Fruit fly (Drosophila melanogaster) whole organism, embryonic: ENCODE data around the gene Iyd.
A peak's percentile ranks its signal among the peaks of the same experiment; 100 is the strongest.

ENCODE experiments used
- Ada2b ChIP-seq: fragments of 200-800 bp; sonication (Bioruptor generic); IDR thresholded peaks from 2 replicates; pipeline ENCODE4 v1.3.6; 2022; ENCODE audit warnings: missing biosample characterization, missing genetic modification characterization
- Adf1 ChIP-seq: fragments of 200-800 bp; sonication (Bioruptor generic); IDR thresholded peaks from 2 replicates; pipeline ENCODE4 v1.3.6; 2022; ENCODE audit warnings: missing biosample characterization, missing genetic modification characterization
- Asciz ChIP-seq: fragments of 200-800 bp; sonication (Bioruptor generic); optimal IDR thresholded peaks from 2 replicates; lab custom pipeline; 2017; ENCODE audit warnings: missing biosample characterization, mild to moderate bottlenecking, missing genetic modification characterization, missing genetic modification reagents
- Atf6 ChIP-seq: fragments of 200-800 bp; sonication (Bioruptor generic); IDR thresholded peaks from 2 replicates; pipeline ENCODE4 v1.3.6; 2022; ENCODE audit warnings: missing biosample characterization, missing genetic modification characterization
- Awh ChIP-seq: fragments of 200-800 bp; sonication (Bioruptor generic); IDR thresholded peaks from 2 replicates; pipeline ENCODE4, ENCODE4 v1.3.6; 2022; ENCODE audit warnings: missing biosample characterization, missing genetic modification characterization
- CG11456 ChIP-seq: fragments of 200-800 bp; sonication (Bioruptor generic); IDR thresholded peaks from 3 replicates; pipeline ENCODE4 v1.3.6; 2022; ENCODE audit warnings: missing biosample characterization, missing genetic modification characterization
- CG14050 ChIP-seq: fragments of 200-800 bp; sonication (Bioruptor generic); IDR thresholded peaks from 3 replicates; pipeline ENCODE4 v1.3.6; 2022; ENCODE audit warnings: missing biosample characterization, missing genetic modification characterization
- CG14667 ChIP-seq: fragments of 200-800 bp; sonication (Bioruptor generic); IDR thresholded peaks from 2 replicates; pipeline ENCODE4 v1.3.6; 2022; ENCODE audit warnings: missing biosample characterization, missing genetic modification characterization
- CG15479 ChIP-seq: fragments of 200-800 bp; sonication (Bioruptor generic); optimal IDR thresholded peaks from 3 replicates; lab custom pipeline; 2019; ENCODE audit warnings: missing biosample characterization, mild to moderate bottlenecking, missing genetic modification characterization, moderate library complexity
- CG17802 ChIP-seq: fragments of 200-800 bp; sonication (Bioruptor generic); optimal IDR thresholded peaks from 2 replicates; lab custom pipeline; 2018; ENCODE audit warnings: missing biosample characterization, mild to moderate bottlenecking, missing genetic modification characterization, moderate library complexity
- CG17912 ChIP-seq: fragments of 200-800 bp; sonication (Bioruptor generic); optimal IDR thresholded peaks from 2 replicates; lab custom pipeline; 2018; ENCODE audit warnings: missing biosample characterization, mild to moderate bottlenecking, missing genetic modification characterization
- CG18476 ChIP-seq: fragments of 200-800 bp; sonication (Bioruptor generic); optimal IDR thresholded peaks from 2 replicates; lab custom pipeline; 2016; ENCODE audit warnings: missing biosample characterization, mild to moderate bottlenecking, missing genetic modification characterization
- CG2875 ChIP-seq: fragments of 200-800 bp; sonication (Bioruptor generic); optimal IDR thresholded peaks from 2 replicates; lab custom pipeline; 2017; ENCODE audit warnings: missing biosample characterization, mild to moderate bottlenecking, missing genetic modification characterization, missing genetic modification reagents
- CG3065 ChIP-seq: fragments of 200-800 bp; sonication (Bioruptor generic); optimal IDR thresholded peaks from 2 replicates; lab custom pipeline; 2016; ENCODE audit warnings: missing biosample characterization, missing genetic modification characterization
- CG31441 ChIP-seq: fragments of 200-800 bp; sonication (Bioruptor generic); IDR thresholded peaks from 2 replicates; pipeline ENCODE4 v1.3.6; 2022; ENCODE audit warnings: missing biosample characterization, missing genetic modification characterization
- CG6254 ChIP-seq: fragments of 200-800 bp; sonication (Bioruptor generic); optimal IDR thresholded peaks from 3 replicates; lab custom pipeline; 2017; ENCODE audit warnings: mild to moderate bottlenecking, missing biosample characterization, missing genetic modification reagents, missing genetic modification characterization
- CG6683 ChIP-seq: fragments of 200-800 bp; sonication (Bioruptor generic); optimal IDR thresholded peaks from 2 replicates; lab custom pipeline; 2017; ENCODE audit warnings: missing biosample characterization, mild to moderate bottlenecking, missing genetic modification characterization, missing genetic modification reagents
- CG6689 ChIP-seq: fragments of 200-800 bp; sonication (Bioruptor generic); IDR thresholded peaks from 2 replicates; pipeline ENCODE4 v1.3.6; 2022; ENCODE audit warnings: missing biosample characterization, missing genetic modification characterization
- CG7556 ChIP-seq: fragments of 200-800 bp; sonication (Bioruptor generic); optimal IDR thresholded peaks from 2 replicates; lab custom pipeline; 2017; ENCODE audit warnings: missing biosample characterization, mild to moderate bottlenecking, missing genetic modification characterization
- CG7786 ChIP-seq: fragments of 200-800 bp; sonication (Bioruptor generic); optimal IDR thresholded peaks from 2 replicates; lab custom pipeline; 2016; ENCODE audit warnings: missing biosample characterization, missing genetic modification characterization
- CG9609 ChIP-seq: fragments of 200-800 bp; sonication (Bioruptor generic); optimal IDR thresholded peaks from 3 replicates; lab custom pipeline; 2016; ENCODE audit warnings: missing biosample characterization, missing genetic modification characterization
- CG9876 ChIP-seq: fragments of 200-800 bp; sonication (Bioruptor generic); optimal IDR thresholded peaks from 2 replicates; lab custom pipeline; 2016; ENCODE audit warnings: missing biosample characterization, missing genetic modification characterization
- Dad ChIP-seq: fragments of 200-800 bp; sonication (Bioruptor generic); optimal IDR thresholded peaks from 3 replicates; lab custom pipeline; 2016; ENCODE audit warnings: missing biosample characterization, missing genetic modification characterization
- Dp ChIP-seq: fragments of 200-800 bp; sonication (Bioruptor generic); optimal IDR thresholded peaks from 2 replicates; lab custom pipeline; 2018; ENCODE audit warnings: missing biosample characterization, mild to moderate bottlenecking, missing genetic modification characterization, moderate library complexity
- HLH54F ChIP-seq: fragments of 200-800 bp; sonication (Bioruptor generic); optimal IDR thresholded peaks from 3 replicates; lab custom pipeline; 2016; ENCODE audit warnings: missing biosample characterization, missing genetic modification characterization
- Hey ChIP-seq: fragments of 200-800 bp; sonication (Bioruptor generic); optimal IDR thresholded peaks from 3 replicates; lab custom pipeline; 2018; ENCODE audit warnings: missing biosample characterization, mild to moderate bottlenecking, missing genetic modification characterization
- MTF-1 ChIP-seq: fragments of 200-800 bp; sonication (Bioruptor generic); optimal IDR thresholded peaks from 2 replicates; lab custom pipeline; 2018; ENCODE audit warnings: missing biosample characterization, mild to moderate bottlenecking, missing genetic modification characterization, borderline replicate concordance
- Max ChIP-seq: fragments of 200-800 bp; sonication (Bioruptor generic); optimal IDR thresholded peaks from 2 replicates; lab custom pipeline; 2016; ENCODE audit warnings: missing biosample characterization, mild to moderate bottlenecking, missing genetic modification characterization
- Meics ChIP-seq: fragments of 200-800 bp; sonication (Bioruptor generic); optimal IDR thresholded peaks from 2 replicates; lab custom pipeline; 2017; ENCODE audit warnings: missing biosample characterization, mild to moderate bottlenecking, missing genetic modification characterization
- Optix ChIP-seq: fragments of 200-800 bp; sonication (Bioruptor generic); IDR thresholded peaks from 3 replicates; pipeline ENCODE4 v1.3.6; 2022; ENCODE audit warnings: missing biosample characterization, missing genetic modification characterization
- PHDP ChIP-seq: fragments of 200-800 bp; sonication (Bioruptor generic); optimal IDR thresholded peaks from 3 replicates; lab custom pipeline; 2018; ENCODE audit warnings: missing biosample characterization, mild to moderate bottlenecking, missing genetic modification characterization, moderate library complexity
- Six4 ChIP-seq: fragments of 200-800 bp; sonication (Bioruptor generic); optimal IDR thresholded peaks from 2 replicates; lab custom pipeline; 2016; ENCODE audit warnings: missing biosample characterization, missing genetic modification characterization
- Sox102F ChIP-seq: fragments of 200-800 bp; sonication (Bioruptor generic); optimal IDR thresholded peaks from 2 replicates; lab custom pipeline; 2018; ENCODE audit warnings: missing biosample characterization, mild to moderate bottlenecking, missing genetic modification characterization, moderate library complexity
- ara ChIP-seq: fragments of 200-800 bp; sonication (Bioruptor generic); IDR thresholded peaks from 2 replicates; pipeline ENCODE4 v1.3.6; 2022; ENCODE audit warnings: missing biosample characterization, missing genetic modification characterization
- az2 ChIP-seq: fragments of 200-800 bp; sonication (Bioruptor generic); optimal IDR thresholded peaks from 3 replicates; lab custom pipeline; 2016; ENCODE audit warnings: missing biosample characterization, missing genetic modification characterization
- bcd ChIP-seq: fragments of 200-800 bp; sonication (Bioruptor generic); optimal IDR thresholded peaks from 2 replicates; lab custom pipeline; 2017; ENCODE audit warnings: missing biosample characterization, mild to moderate bottlenecking, missing genetic modification characterization
- bowl ChIP-seq: fragments of 200-800 bp; sonication (Bioruptor generic); IDR thresholded peaks from 2 replicates; pipeline ENCODE4 v1.3.6; 2022; ENCODE audit warnings: missing biosample characterization, missing genetic modification characterization
- caup ChIP-seq: fragments of 200-800 bp; sonication (Bioruptor generic); optimal IDR thresholded peaks from 3 replicates; lab custom pipeline; 2017; ENCODE audit warnings: missing biosample characterization, mild to moderate bottlenecking, missing genetic modification characterization, moderate library complexity; ENCODE audit not compliant: severe bottlenecking
- fru ChIP-seq: fragments of >200 bp; optimal IDR thresholded peaks from 2 replicates; lab custom pipeline; 2017
- fu2 ChIP-seq: fragments of 200-800 bp; sonication (Bioruptor generic); optimal IDR thresholded peaks from 2 replicates; lab custom pipeline; 2016; ENCODE audit warnings: missing biosample characterization, missing genetic modification characterization
- hb ChIP-seq: fragments of 200-800 bp; sonication (Bioruptor generic); IDR thresholded peaks from 3 replicates; pipeline ENCODE4 v1.3.6; 2022; ENCODE audit warnings: missing biosample characterization, missing genetic modification characterization; ENCODE audit not compliant: partially characterized antibody
- jigr1 ChIP-seq: fragments of 200-800 bp; sonication (Bioruptor generic); IDR thresholded peaks from 3 replicates; pipeline ENCODE4 v1.3.6; 2022; ENCODE audit warnings: missing biosample characterization, missing genetic modification characterization
- lmd ChIP-seq: fragments of 200-800 bp; sonication (Bioruptor generic); IDR thresholded peaks from 2 replicates; pipeline ENCODE4 v1.3.6; 2022; ENCODE audit warnings: missing biosample characterization, missing genetic modification characterization
- mirr ChIP-seq: fragments of 200-800 bp; sonication (Bioruptor generic); optimal IDR thresholded peaks from 3 replicates; lab custom pipeline; 2018; ENCODE audit warnings: missing biosample characterization, mild to moderate bottlenecking, missing genetic modification characterization
- sna ChIP-seq: fragments of 200-800 bp; sonication (Bioruptor generic); IDR thresholded peaks from 2 replicates; pipeline ENCODE4 v1.3.6; 2022; ENCODE audit warnings: missing biosample characterization, missing genetic modification characterization; ENCODE audit not compliant: partially characterized antibody
- sob ChIP-seq: fragments of 200-800 bp; sonication (Bioruptor generic); IDR thresholded peaks from 2 replicates; pipeline ENCODE4 v1.3.6; 2022; ENCODE audit warnings: missing biosample characterization, missing genetic modification characterization
- ssp ChIP-seq: fragments of 200-800 bp; sonication (Bioruptor generic); IDR thresholded peaks from 2 replicates; pipeline ENCODE4 v1.3.6; 2022; ENCODE audit warnings: missing biosample characterization, missing genetic modification characterization
- stwl ChIP-seq: fragments of 200-800 bp; sonication (Bioruptor generic); optimal IDR thresholded peaks from 3 replicates; lab custom pipeline; 2018; ENCODE audit warnings: missing biosample characterization, mild to moderate bottlenecking, missing genetic modification characterization, moderate library complexity
- tna ChIP-seq: fragments of 200-800 bp; sonication (Bioruptor generic); IDR thresholded peaks from 2 replicates; pipeline ENCODE4 v1.3.6; 2022; ENCODE audit warnings: missing biosample characterization, missing genetic modification characterization; ENCODE audit not compliant: partially characterized antibody
- wor ChIP-seq: fragments of 200-800 bp; sonication (Bioruptor generic); IDR thresholded peaks from 2 replicates; pipeline ENCODE4 v1.3.6; 2022; ENCODE audit warnings: missing biosample characterization, missing genetic modification characterization
- zfh1 ChIP-seq: fragments of 200-800 bp; sonication (Bioruptor generic); IDR thresholded peaks from 3 replicates; pipeline ENCODE4 v1.3.6; 2022; ENCODE audit warnings: missing biosample characterization, missing genetic modification characterization

The Iyd gene

DNA sequence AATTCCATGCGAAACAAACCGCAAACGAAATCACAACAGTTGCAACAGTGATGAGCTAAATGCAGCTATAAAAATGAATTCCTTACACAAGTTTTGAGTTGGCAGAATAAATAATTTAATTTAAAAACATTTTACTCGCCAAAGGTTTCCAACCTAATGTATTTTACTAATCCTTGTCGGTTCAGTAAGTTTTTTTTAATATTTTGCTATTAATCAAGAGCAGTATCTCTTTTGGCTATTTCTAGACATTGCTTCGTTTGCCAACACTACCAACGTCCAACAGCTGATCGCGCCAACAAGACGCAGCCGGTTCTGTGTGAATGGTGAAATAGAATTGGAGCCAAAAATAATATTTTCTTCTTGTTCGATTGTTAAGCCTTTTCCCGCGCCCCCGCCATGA lies 31.4 kb downstream of the Iyd start, which contains the start of the genes CG32075, CG45101 and SuUR (continued):
- peak; percentile 41 for TF ChIP-seq CG17912 (GFP tag; lab: Kevin White, UChicago)
- peak; percentile 91 for TF ChIP-seq CG9609
- peak; percentile 81 for TF ChIP-seq CG14667 (GFP tag; lab: Robert Waterston, UW)
- peak; percentile 68 for TF ChIP-seq CG31441 (GFP tag; lab: Robert Waterston, UW)
- peak; percentile 82 for TF ChIP-seq CG18476 (GFP tag; lab: Kevin White, UChicago)
- TF ChIP-seq CG7786 (GFP tag; lab: Kevin White, UChicago) = peak; percentile 90
- TF ChIP-seq CG11456 (GFP tag; lab: Robert Waterston, UW) = peak; percentile 82
- TF ChIP-seq CG2875 (GFP tag; lab: Kevin White, UChicago) = peak; percentile 39
- TF ChIP-seq Awh (GFP tag; lab: Robert Waterston, UW) = peak; percentile 71; the same call in 1 of the 2 replicates
- TF ChIP-seq MTF-1 (GFP tag; lab: Kevin White, UChicago) = no peak
- TF ChIP-seq zfh1 = peak; percentile 92
- peak; percentile 70 for TF ChIP-seq Optix (GFP tag; lab: Robert Waterston, UW)
- peak; percentile 92 for TF ChIP-seq HLH54F (GFP tag; lab: Kevin White, UChicago)
- peak; percentile 78 for TF ChIP-seq CG7556 (GFP tag; lab: Kevin White, UChicago)
- TF ChIP-seq mirr = peak; percentile 5
- TF ChIP-seq Asciz (GFP tag; lab: Kevin White, UChicago) = peak; percentile 62
- peak; percentile 66 for TF ChIP-seq Adf1 (GFP tag; lab: Robert Waterston, UW)
- peak; percentile 88 for TF ChIP-seq CG6689 (GFP tag; lab: Robert Waterston, UW)
- TF ChIP-seq fu2 = peak; percentile 85
- TF ChIP-seq CG9876 (GFP tag; lab: Kevin White, UChicago) = peak; percentile 85
- TF ChIP-seq sna (GFP tag; lab: Robert Waterston, UW) = no peak
- TF ChIP-seq bcd (GFP tag; lab: Kevin White, UChicago) = peak; percentile 81
- TF ChIP-seq Max (GFP tag; lab: Kevin White, UChicago) = peak; percentile 93
- peak; percentile 61 for TF ChIP-seq stwl (tag; lab: Kevin White, UChicago)
- peak; percentile 74 for TF ChIP-seq wor (GFP tag; lab: Robert Waterston, UW)
- TF ChIP-seq PHDP (tag; lab: Kevin White, UChicago) = peak; percentile 87
- peak; percentile 88 for TF ChIP-seq lmd (GFP tag; lab: Robert Waterston, UW)
- TF ChIP-seq hb (GFP tag; lab: Robert Waterston, UW) = no peak
- TF ChIP-seq CG6683 (GFP tag; lab: Kevin White, UChicago) = peak; percentile 39
- peak; percentile 51; the same call in 1 of the 3 replicates for TF ChIP-seq jigr1 (GFP tag; lab: Robert Waterston, UW)
- TF ChIP-seq CG3065 (GFP tag; lab: Kevin White, UChicago) = peak; percentile 83
- peak; percentile 83 for TF ChIP-seq ara (GFP tag; lab: Robert Waterston, UW)
- TF ChIP-seq caup (GFP tag; lab: Kevin White, UChicago) = peak; percentile 86
- TF ChIP-seq ssp (GFP tag; lab: Robert Waterston, UW) = peak; percentile 83
- no peak for TF ChIP-seq fru (lab: Kevin White, UChicago)
- peak; percentile 66 for TF ChIP-seq CG17802
- peak; percentile 88 for TF ChIP-seq Dad
- TF ChIP-seq Ada2b (GFP tag; lab: Robert Waterston, UW) = peak; percentile 88
- peak; percentile 87 for TF ChIP-seq az2 (GFP tag; lab: Kevin White, UChicago)
- peak; percentile 91 for TF ChIP-seq Sox102F (GFP tag; lab: Kevin White, UChicago)
- TF ChIP-seq Atf6 (GFP tag; lab: Robert Waterston, UW) = peak; percentile 86
- 0 out of 2 replicates have a peak, but pooled peaks have one; percentile 40 for TF ChIP-seq bowl (GFP tag; lab: Robert Waterston, UW)
- TF ChIP-seq sob = peak; percentile 88
- peak; percentile 34 for TF ChIP-seq Hey (tag; lab: Kevin White, UChicago)
- no peak for TF ChIP-seq CG15479 (GFP tag; lab: Kevin White, UChicago)
- TF ChIP-seq CG6254 (GFP tag; lab: Kevin White, UChicago) = peak; percentile 54
- peak; percentile 83 for TF ChIP-seq Six4 (GFP tag; lab: Kevin White, UChicago)
- no peak for TF ChIP-seq tna (GFP tag; lab: Robert Waterston, UW)
- peak; percentile 63 for TF ChIP-seq Dp
- peak; percentile 72; the same call in 2 of the 3 replicates for TF ChIP-seq CG14050 (GFP tag; lab: Robert Waterston, UW)
- TF ChIP-seq Meics (GFP tag; lab: Kevin White, UChicago) = peak; percentile 86
